Fruit fly (Drosophila melanogaster) whole organism, embryonic: Measurements from ENCODE around the gene CG2147.

ENCODE experiments used
- Atf-2 ChIP-seq: fragments of 200-800 bp; sonication (Bioruptor generic); optimal IDR thresholded peaks from 2 replicates; lab custom pipeline; 2016; ENCODE audit warnings: missing biosample characterization, missing genetic modification characterization
- z ChIP-seq: fragments of 200-800 bp; sonication (Bioruptor generic); IDR thresholded peaks from 3 replicates; pipeline ENCODE4 v1.3.6; 2022; ENCODE audit warnings: missing biosample characterization, missing genetic modification characterization

DNA sequence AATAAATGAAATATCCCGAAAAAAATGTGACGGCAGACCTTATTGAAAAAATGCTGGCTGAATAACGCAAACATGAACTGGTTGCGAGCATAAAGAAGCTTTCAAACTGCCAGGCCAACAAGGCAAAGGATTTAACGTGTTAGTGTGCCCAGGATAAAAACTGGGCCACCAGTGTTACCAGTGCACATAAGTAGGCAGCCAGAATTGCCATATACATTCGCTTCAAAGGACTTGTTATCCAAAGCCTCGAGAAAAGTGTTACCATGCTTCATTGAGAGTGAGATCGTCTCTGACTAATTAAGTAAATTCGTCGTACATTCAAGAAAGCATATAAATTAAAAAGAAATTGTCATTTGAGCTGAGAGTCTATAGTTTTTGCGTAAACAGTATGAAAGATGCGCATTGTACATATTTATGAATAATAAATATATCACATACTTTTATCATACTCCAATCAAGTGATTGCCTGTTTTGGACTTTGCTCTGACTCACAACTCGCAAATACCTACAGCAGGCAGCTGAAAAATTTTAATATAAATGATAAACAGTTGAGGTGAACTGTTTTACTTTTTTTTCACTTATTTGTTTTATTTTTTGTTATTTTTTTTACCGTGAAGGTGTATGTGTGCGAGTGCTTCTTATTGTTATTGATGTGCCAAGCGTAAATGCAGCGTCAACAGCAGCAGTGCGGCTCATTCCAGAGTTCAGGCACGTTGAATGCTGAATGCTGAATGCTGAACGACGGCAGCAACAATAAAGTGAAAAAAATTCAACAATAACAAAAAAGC, 9.0 kb upstream of the CG2147 start:
- TF ChIP-seq Atf-2 (GFP tag; lab: Kevin White, UChicago) (no peak), z (GFP tag; lab: Robert Waterston, UW) (no peak)
